Fruit fly (Drosophila melanogaster): ENCODE measurements around the gene Ir100a.

Ir100a gene

dm6 chr3R:31800663-31801062 lies at the start of gene Ir100a:
Gene Ir100a (plus strand): TSS chr3R:31800963.
- TF ChIP-seq Pif1B (GFP tag; optimal IDR thresholded peaks at IDR 0.05) (no peak), CG17806 (tag; optimal IDR thresholded peaks at IDR 0.05) (no peak), EcR (GFP tag; optimal IDR thresholded peaks at IDR 0.05) (no peak), Ets98B (GFP tag; IDR thresholded peaks at IDR 0.05) (no peak), CG32121 (GFP tag; IDR thresholded peaks at IDR 0.05) (no peak), rn (GFP tag; IDR thresholded peaks at IDR 0.05) (no peak), CG8159 (tag; optimal IDR thresholded peaks at IDR 0.05) (no peak)

DNA sequence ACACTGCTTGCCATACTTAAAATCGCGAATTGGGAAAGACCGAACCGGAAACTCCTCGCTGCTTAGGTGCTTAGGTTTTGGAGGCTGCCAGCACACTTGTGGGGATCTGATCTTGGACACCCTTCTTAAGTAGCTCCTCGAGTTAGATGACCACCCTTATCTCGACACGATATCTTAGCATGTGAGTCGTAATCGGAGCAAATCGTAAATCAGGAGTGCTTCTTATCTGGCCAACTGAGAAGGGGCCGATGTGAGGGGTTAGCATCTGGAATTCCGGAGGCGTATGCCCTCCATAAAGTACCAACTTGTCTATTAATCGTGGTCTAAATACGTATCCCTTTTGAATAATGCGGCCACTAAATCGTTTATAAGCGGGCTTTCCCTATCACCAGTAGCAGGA lies 46.2 kb upstream of the Ir100a start, which contains the start of gene salt:
salt (minus strand) TSS at position 101 of the 400 bp plus-strand sequence.
- TF ChIP-seq fd96Ca (GFP tag; IDR thresholded peaks at IDR 0.05) (no peak), Ets98B (GFP tag; IDR thresholded peaks at IDR 0.05) (no peak), CG9948 (tag; optimal IDR thresholded peaks at IDR 0.05) (no peak), CG32121 (GFP tag; IDR thresholded peaks at IDR 0.05) (no peak), rn (GFP tag; IDR thresholded peaks at IDR 0.05) (no peak), CG10348 (GFP tag; IDR thresholded peaks at IDR 0.05) (no peak), D1 (tag; optimal IDR thresholded peaks at IDR 0.05) (no peak), CG12605 (GFP tag; IDR thresholded peaks at IDR 0.05) (no peak), CG8159 (tag; optimal IDR thresholded peaks at IDR 0.05) (no peak), CG17806 (tag; optimal IDR thresholded peaks at IDR 0.05) (no peak), EcR (GFP tag; optimal IDR thresholded peaks at IDR 0.05) (no peak), CG4496 (GFP tag; IDR thresholded peaks at IDR 0.05) (no peak), CG15710 (tag; optimal IDR thresholded peaks at IDR 0.05) (no peak)

- TF ChIP-seq CG13204 (GFP tag; optimal IDR thresholded peaks at IDR 0.05): no peak
- TF ChIP-seq Ets98B (GFP tag; IDR thresholded peaks at IDR 0.05): no peak
- no peak for TF ChIP-seq Pif1A (GFP tag; optimal IDR thresholded peaks at IDR 0.05)
- no peak for TF ChIP-seq CG17806 (tag; optimal IDR thresholded peaks at IDR 0.05)
- TF ChIP-seq CG8159 (tag; optimal IDR thresholded peaks at IDR 0.05): no peak
- TF ChIP-seq CG14655 (GFP tag; optimal IDR thresholded peaks at IDR 0.05): no peak
- no peak for TF ChIP-seq CG12605 (GFP tag; IDR thresholded peaks at IDR 0.05)
- no peak for TF ChIP-seq CG4496 (GFP tag; IDR thresholded peaks at IDR 0.05)
- no peak for TF ChIP-seq CG32121 (GFP tag; IDR thresholded peaks at IDR 0.05)
- TF ChIP-seq EcR (GFP tag; optimal IDR thresholded peaks at IDR 0.05): no peak
- TF ChIP-seq CG9948 (tag; optimal IDR thresholded peaks at IDR 0.05): no peak
- TF ChIP-seq gl (tag; optimal IDR thresholded peaks at IDR 0.05): no peak
- no peak for TF ChIP-seq CG8301 (tag; optimal IDR thresholded peaks at IDR 0.05)
Measured at dm6 chr3R:31758587-31759167, 42.1 kb upstream of the Ir100a start, which contains the start of gene CG2187. Gene CG2187 (minus strand): TSS chr3R:31758637.

DNA sequence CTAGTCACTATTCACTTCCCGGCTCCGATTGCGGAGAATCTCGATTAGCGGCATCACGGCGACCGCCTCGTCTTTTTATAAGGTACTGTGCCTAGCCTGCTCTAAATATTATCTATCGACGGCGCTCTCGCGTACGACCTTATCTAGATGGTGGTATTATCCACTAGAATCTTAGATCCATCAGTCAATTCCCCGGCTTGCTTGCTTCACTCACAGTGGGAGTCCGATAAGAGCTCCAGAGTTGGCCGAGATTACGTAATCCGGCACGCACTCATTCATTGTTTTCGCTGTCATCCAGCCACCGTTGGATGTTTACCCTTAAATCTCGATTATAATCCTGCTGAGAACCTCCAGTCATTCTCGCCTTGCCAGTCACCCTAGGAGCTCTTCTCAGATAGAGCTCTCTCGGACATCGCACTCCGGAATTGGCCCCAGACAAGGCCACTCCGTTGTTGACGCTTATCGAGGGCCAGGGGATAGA lies 39.2 kb upstream of the Ir100a start, which contains the start of gene Smvt:
Smvt (minus strand) TSS at position 51 of the 481 bp plus-strand sequence.
- TF ChIP-seq D1 (tag; optimal IDR thresholded peaks at IDR 0.05): no peak
- 0 out of 3 replicates have a peak, but pooled peaks have one; percentile 29 for TF ChIP-seq CG4496 (GFP tag; IDR thresholded peaks at IDR 0.05)
- TF ChIP-seq EcR (GFP tag; optimal IDR thresholded peaks at IDR 0.05): peak; percentile 45

DNA sequence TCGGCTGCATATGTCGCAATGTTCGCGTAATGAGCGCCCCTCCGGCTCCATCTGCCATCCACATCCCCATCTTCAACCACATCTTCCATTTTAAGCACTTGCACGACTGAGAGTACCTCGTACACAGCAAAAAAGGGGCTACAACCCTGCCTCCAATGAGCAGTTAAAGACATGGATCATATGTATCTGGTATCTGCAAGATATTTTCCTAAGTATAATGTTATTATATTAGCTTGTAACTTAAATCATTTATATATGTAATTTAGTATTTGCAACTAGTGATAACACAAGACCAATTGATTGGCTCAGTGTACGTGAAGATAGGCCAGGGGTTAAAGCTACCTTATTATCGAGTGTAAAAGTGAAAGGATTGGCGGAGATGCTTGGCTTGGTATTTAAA lies 38.1 kb upstream of the Ir100a start:
- peak; percentile 2 for TF ChIP-seq EcR (GFP tag; optimal IDR thresholded peaks at IDR 0.05)
- TF ChIP-seq CG9948 (tag; optimal IDR thresholded peaks at IDR 0.05): peak; percentile 65
- no peak for TF ChIP-seq D1 (tag; optimal IDR thresholded peaks at IDR 0.05)
- no peak for TF ChIP-seq rn (GFP tag; IDR thresholded peaks at IDR 0.05)
- TF ChIP-seq Ets98B (GFP tag; IDR thresholded peaks at IDR 0.05): peak; percentile 58
- TF ChIP-seq CG10348 (GFP tag; IDR thresholded peaks at IDR 0.05): no peak
- peak; percentile 76 for TF ChIP-seq CG14655 (GFP tag; optimal IDR thresholded peaks at IDR 0.05)
- TF ChIP-seq CG15710 (tag; optimal IDR thresholded peaks at IDR 0.05): peak; percentile 70
- TF ChIP-seq fd96Ca (GFP tag; IDR thresholded peaks at IDR 0.05): peak; percentile 78
- peak; percentile 70 for TF ChIP-seq CG8301 (tag; optimal IDR thresholded peaks at IDR 0.05)
- TF ChIP-seq CG32121 (GFP tag; IDR thresholded peaks at IDR 0.05): peak; percentile 49; the same call in 1 of the 2 replicates
- peak; percentile 51; the same call in 2 of the 3 replicates for TF ChIP-seq CG4496 (GFP tag; IDR thresholded peaks at IDR 0.05)
- TF ChIP-seq CG17806 (tag; optimal IDR thresholded peaks at IDR 0.05): peak; percentile 75
- no peak for TF ChIP-seq CG12605 (GFP tag; IDR thresholded peaks at IDR 0.05)
- peak; percentile 22 for TF ChIP-seq CG13204 (GFP tag; optimal IDR thresholded peaks at IDR 0.05)
- TF ChIP-seq Pif1A (GFP tag; optimal IDR thresholded peaks at IDR 0.05): peak; percentile 71
- peak; percentile 55 for TF ChIP-seq CG34367 (tag; optimal IDR thresholded peaks at IDR 0.05)
- TF ChIP-seq Pif1B (GFP tag; optimal IDR thresholded peaks at IDR 0.05): peak; percentile 76
- no peak for TF ChIP-seq Snoo (tag; optimal IDR thresholded peaks at IDR 0.05)
- peak; percentile 84 for TF ChIP-seq CG8159 (tag; optimal IDR thresholded peaks at IDR 0.05)
- TF ChIP-seq gl (tag; optimal IDR thresholded peaks at IDR 0.05): no peak

DNA sequence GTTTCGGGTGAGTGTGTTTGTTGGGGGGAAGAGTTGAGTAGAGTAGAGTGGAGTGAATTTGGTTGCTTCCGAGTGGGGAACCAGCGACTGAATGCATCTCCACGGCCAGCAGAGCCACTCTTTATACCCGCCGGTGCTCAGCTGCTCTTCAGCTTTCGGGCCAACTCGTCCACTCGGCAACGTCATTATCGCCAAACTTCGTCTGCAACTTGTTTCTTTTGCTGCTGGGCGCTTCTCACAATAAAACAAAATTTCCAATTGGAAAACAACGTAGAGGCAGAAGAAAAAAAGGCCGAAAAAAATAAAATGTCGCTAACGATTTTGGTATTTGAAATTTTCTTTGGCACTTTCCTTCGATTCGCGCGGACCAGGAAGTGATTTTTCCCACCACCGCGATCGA lies 36.1 kb upstream of the Ir100a start, which contains the start of gene CG2150:
CG2150 (minus strand) TSS at position 101 of the 400 bp plus-strand sequence.
- TF ChIP-seq CG10348 (GFP tag; IDR thresholded peaks at IDR 0.05) (no peak), Ets98B (GFP tag; IDR thresholded peaks at IDR 0.05) (peak; percentile 24; the same call in 1 of the 2 replicates), CG4496 (GFP tag; IDR thresholded peaks at IDR 0.05) (peak; percentile 16; the same call in 1 of the 3 replicates)

Data from whole organism, pupa.